Worm (Caenorhabditis elegans): ENCODE data around the gene fbxb-59.

DNA sequence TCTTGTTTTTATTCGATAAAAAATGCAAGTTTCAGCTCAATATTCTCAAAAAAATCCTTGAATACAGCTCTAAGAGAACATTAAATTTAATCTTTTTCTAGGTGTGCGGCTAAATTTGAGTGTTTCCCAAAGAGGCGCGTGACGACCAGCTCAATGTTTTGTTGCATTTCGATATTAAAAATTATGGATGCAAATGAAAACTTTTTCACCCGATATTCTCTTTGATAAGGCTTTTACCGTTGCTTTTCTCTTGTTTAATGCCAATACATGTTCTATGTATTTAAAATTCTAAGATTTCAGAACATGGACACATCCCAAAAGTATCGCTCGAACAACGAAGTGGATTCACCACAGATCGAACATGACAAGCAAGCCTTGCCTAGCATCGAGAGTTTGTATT is 47.8 kb downstream of the fbxb-59 start, which contains the start of gene F19B2.6:
- TF ChIP-seq daf-12 (tag; optimal IDR thresholded peaks at IDR 0.05) (no peak), unc-62 (GFP tag; optimal IDR thresholded peaks at IDR 0.05) (no peak), nhr-11 (tag; optimal IDR thresholded peaks at IDR 0.05) (no peak), nhr-28 (tag; optimal IDR thresholded peaks at IDR 0.05) (no peak), lin-15B (tag; optimal IDR thresholded peaks at IDR 0.05) (no peak), pha-4 (tag; optimal IDR thresholded peaks at IDR 0.05) (no peak), nhr-25 (tag; optimal IDR thresholded peaks at IDR 0.05) (no peak), elt-1 (tag; optimal IDR thresholded peaks at IDR 0.05) (no peak), ceh-82 (tag; optimal IDR thresholded peaks at IDR 0.05) (no peak), nhr-237 (tag; optimal IDR thresholded peaks at IDR 0.05) (no peak), egl-5 (tag; optimal IDR thresholded peaks at IDR 0.05) (no peak)
